Worm (Caenorhabditis elegans) whole organism, L4 larva: ENCODE measurements around the gene F13B6.3.

Experiments
- D1046.2 ChIP-seq: fragments of 200-800 bp; sonication (Bioruptor generic); IDR thresholded peaks from 2 replicates; pipeline ENCODE4 v1.3.6; 2022; ENCODE audit warnings: missing genetic modification characterization, missing compliant biosample characterization
- F10B5.3 ChIP-seq: sonication (generic microtip); optimal IDR thresholded peaks from 2 replicates; lab custom pipeline; 2016; ENCODE audit warnings: mild to moderate bottlenecking, missing genetic modification characterization, missing compliant biosample characterization
- F26F4.8 ChIP-seq: fragments of 200-800 bp; sonication (Bioruptor generic); conservative IDR thresholded peaks from 2 replicates; pipeline ENCODE4 v1.3.6; 2022; ENCODE audit warnings: missing genetic modification characterization, missing compliant biosample characterization
- F44E2.7 ChIP-seq: fragments of 200-800 bp; sonication (Bioruptor generic); IDR thresholded peaks from 2 replicates; pipeline ENCODE4 v2.1.2; 2022; ENCODE audit warnings: missing genetic modification characterization, missing compliant biosample characterization
- F49E8.2 ChIP-seq: sonication (generic microtip); optimal IDR thresholded peaks from 2 replicates; lab custom pipeline; 2016; ENCODE audit warnings: missing compliant biosample characterization, mild to moderate bottlenecking, missing genetic modification characterization, borderline replicate concordance
- arid-1 ChIP-seq: fragments of 200-800 bp; sonication (Bioruptor generic); conservative IDR thresholded peaks from 2 replicates; pipeline ENCODE4 v1.3.6; 2022; ENCODE audit warnings: missing genetic modification reagents, missing genetic modification characterization, missing compliant biosample characterization
- ctbp-1 ChIP-seq: fragments of 200-800 bp; sonication (Bioruptor generic); IDR thresholded peaks from 2 replicates; pipeline ENCODE4 v1.3.6; 2022; ENCODE audit warnings: missing genetic modification reagents, missing genetic modification characterization, missing compliant biosample characterization
- daf-16 ChIP-seq, 3 experiments: sonication (generic microtip); optimal IDR thresholded peaks; 2 replicates each; lab custom pipeline; 2016 to 2017; ENCODE audit warnings: missing genetic modification characterization in 3 of 3, missing genetic modification reagents in 3 of 3, mild to moderate bottlenecking in 2 of 3, missing compliant biosample characterization in 2 of 3, missing biosample characterization in 1 of 3, moderate library complexity in 1 of 3
- daf-19 ChIP-seq: fragments of 200-800 bp; sonication (Bioruptor generic); conservative IDR thresholded peaks from 2 replicates; pipeline ENCODE4 v1.3.6; 2022; ENCODE audit warnings: missing genetic modification characterization, missing compliant biosample characterization
- daf-8 ChIP-seq: fragments of 200-800 bp; sonication (Bioruptor generic); IDR thresholded peaks from 2 replicates; pipeline ENCODE4 v1.3.6; 2022; ENCODE audit warnings: missing genetic modification characterization, missing compliant biosample characterization
- dmd-6 ChIP-seq: fragments of 200-800 bp; sonication (Bioruptor generic); IDR thresholded peaks from 2 replicates; pipeline ENCODE4 v1.3.6; 2022; ENCODE audit warnings: missing genetic modification reagents, missing genetic modification characterization, missing compliant biosample characterization
- dmd-9 ChIP-seq: fragments of 200-800 bp; sonication (Bioruptor generic); IDR thresholded peaks from 2 replicates; pipeline ENCODE4 v1.3.6; 2022; ENCODE audit warnings: missing genetic modification reagents, missing genetic modification characterization, missing compliant biosample characterization
- dve-1 ChIP-seq: sonication (generic microtip); optimal IDR thresholded peaks from 2 replicates; lab custom pipeline; 2017; ENCODE audit warnings: antibody characterized with exemption, mild to moderate bottlenecking, missing genetic modification characterization, missing compliant biosample characterization; ENCODE audit not compliant: insufficient read depth
- fos-1 ChIP-seq: fragments of 150-350 bp; optimal IDR thresholded peaks from 2 replicates; lab custom pipeline; 2014; ENCODE audit warnings: missing biosample characterization, missing genetic modification characterization
- gei-8 ChIP-seq: fragments of 200-800 bp; sonication (Bioruptor generic); optimal IDR thresholded peaks from 2 replicates; lab custom pipeline; 2018; ENCODE audit warnings: mild to moderate bottlenecking, missing genetic modification characterization, missing compliant biosample characterization
- hlh-30 ChIP-seq: sonication (generic microtip); optimal IDR thresholded peaks from 2 replicates; lab custom pipeline; 2017; ENCODE audit warnings: antibody characterized with exemption, mild to moderate bottlenecking, missing genetic modification characterization, missing compliant biosample characterization; ENCODE audit not compliant: insufficient read depth
- hmg-1.1 ChIP-seq: fragments of 200-800 bp; sonication (Bioruptor generic); IDR thresholded peaks from 2 replicates; pipeline ENCODE4 v1.3.6; 2022; ENCODE audit warnings: missing genetic modification reagents, missing genetic modification characterization, missing compliant biosample characterization
- lim-7 ChIP-seq: fragments of 200-800 bp; sonication (Bioruptor generic); IDR thresholded peaks from 2 replicates; pipeline ENCODE4 v1.3.6; 2022; ENCODE audit warnings: missing genetic modification characterization, missing compliant biosample characterization
- lin-1 ChIP-seq: fragments of 200-800 bp; sonication (Bioruptor generic); IDR thresholded peaks from 2 replicates; pipeline ENCODE4 v1.3.6; 2022; ENCODE audit warnings: missing genetic modification reagents, missing genetic modification characterization, missing compliant biosample characterization
- lin-29 ChIP-seq: fragments of 200-800 bp; sonication (Bioruptor generic); IDR thresholded peaks from 2 replicates; pipeline ENCODE4 v1.3.6; 2022; ENCODE audit warnings: missing genetic modification reagents, missing genetic modification characterization, missing compliant biosample characterization
- mxl-3 ChIP-seq: fragments of 200-800 bp; sonication (Bioruptor generic); optimal IDR thresholded peaks from 2 replicates; lab custom pipeline; 2018; ENCODE audit warnings: mild to moderate bottlenecking, missing genetic modification characterization, missing compliant biosample characterization
- nhr-11 ChIP-seq: fragments of 150-350 bp; optimal IDR thresholded peaks from 2 replicates; lab custom pipeline; 2014; ENCODE audit warnings: missing biosample characterization, missing genetic modification characterization
- nhr-25 ChIP-seq: sonication (generic microtip); optimal IDR thresholded peaks from 2 replicates; lab custom pipeline; 2017; ENCODE audit warnings: missing genetic modification characterization, mild to moderate bottlenecking, missing compliant biosample characterization, antibody characterized with exemption, moderate library complexity, borderline replicate concordance; ENCODE audit not compliant: insufficient read depth
- nhr-28 ChIP-seq: fragments of 150-350 bp; optimal IDR thresholded peaks from 2 replicates; lab custom pipeline; 2014; ENCODE audit warnings: missing biosample characterization, missing genetic modification characterization
- nhr-6 ChIP-seq: fragments of 150-350 bp; optimal IDR thresholded peaks from 2 replicates; lab custom pipeline; 2014; ENCODE audit warnings: missing biosample characterization, missing genetic modification characterization
- nhr-76 ChIP-seq: fragments of 150-350 bp; optimal IDR thresholded peaks from 2 replicates; lab custom pipeline; 2014; ENCODE audit warnings: missing biosample characterization, missing genetic modification characterization
- nhr-77 ChIP-seq: fragments of 150-350 bp; optimal IDR thresholded peaks from 2 replicates; lab custom pipeline; 2014; ENCODE audit warnings: missing biosample characterization, missing genetic modification characterization
- pha-4 ChIP-seq, 2 experiments: fragments of 150-350 bp in 1 of 2; fragments of 200-800 bp in 1 of 2; sonication (Bioruptor generic) in 1 of 2; IDR thresholded peaks in 1 of 2; optimal IDR thresholded peaks in 1 of 2; 2 replicates each; pipeline versions ENCODE4 v1.3.6 to Lab custom; 2014 to 2022; ENCODE audit warnings: missing genetic modification characterization in 2 of 2, missing genetic modification reagents in 2 of 2, missing biosample characterization in 1 of 2, missing compliant biosample characterization in 1 of 2
- php-3 ChIP-seq: fragments of 200-800 bp; sonication (Bioruptor generic); IDR thresholded peaks from 2 replicates; pipeline ENCODE4 v1.3.6; 2022; ENCODE audit warnings: missing genetic modification reagents, missing genetic modification characterization, missing compliant biosample characterization
- rbr-2 ChIP-seq: sonication (generic microtip); optimal IDR thresholded peaks from 2 replicates; lab custom pipeline; 2016; ENCODE audit warnings: missing genotype, missing genetic modification characterization, missing compliant biosample characterization
- set-16 ChIP-seq: fragments of 200-800 bp; sonication (Bioruptor generic); IDR thresholded peaks from 2 replicates; pipeline ENCODE4 v1.3.6; 2022; ENCODE audit warnings: missing genetic modification reagents, missing genetic modification characterization, missing compliant biosample characterization
- skn-1 ChIP-seq: fragments of 150-350 bp; optimal IDR thresholded peaks from 2 replicates; lab custom pipeline; 2014; ENCODE audit warnings: missing biosample characterization, missing genetic modification characterization
- snpc-1.2 ChIP-seq: fragments of 200-800 bp; sonication (Bioruptor generic); IDR thresholded peaks from 2 replicates; pipeline ENCODE4 v1.3.6; 2022; ENCODE audit warnings: missing genetic modification reagents, missing genetic modification characterization, missing compliant biosample characterization
- spr-3 ChIP-seq: fragments of 200-800 bp; sonication (Bioruptor generic); optimal IDR thresholded peaks from 2 replicates; lab custom pipeline; 2018; ENCODE audit warnings: mild to moderate bottlenecking, missing genetic modification characterization, missing compliant biosample characterization
- tag-97 ChIP-seq: fragments of 200-800 bp; sonication (Bioruptor generic); IDR thresholded peaks from 2 replicates; pipeline ENCODE4 v1.3.6; 2022; ENCODE audit warnings: missing genetic modification characterization, missing compliant biosample characterization
- tra-1 ChIP-seq: fragments of 200-800 bp; sonication (Bioruptor generic); IDR thresholded peaks from 2 replicates; pipeline ENCODE4 v1.3.6; 2022; ENCODE audit warnings: missing genetic modification reagents, missing genetic modification characterization, missing compliant biosample characterization
- unc-62 ChIP-seq, 3 experiments: fragments of 150-350 bp in 1 of 3; sonication (generic microtip); optimal IDR thresholded peaks in 2 of 3; peaks in 1 of 3; 1 replicate in 1 of 3; 2 replicates in 2 of 3; lab custom pipeline; 2014 to 2017; ENCODE audit warnings: missing biosample characterization in 3 of 3, missing genetic modification characterization in 3 of 3, missing genetic modification reagents in 3 of 3, missing genotype in 1 of 3
- zag-1 ChIP-seq: fragments of 150-350 bp; optimal IDR thresholded peaks from 2 replicates; lab custom pipeline; 2014; ENCODE audit warnings: missing biosample characterization, missing genetic modification characterization
- zip-11 ChIP-seq: fragments of 200-800 bp; sonication (Bioruptor generic); IDR thresholded peaks from 2 replicates; pipeline ENCODE4 v1.3.6; 2022; ENCODE audit warnings: missing genetic modification characterization, missing compliant biosample characterization
- ztf-7 ChIP-seq: fragments of 150-350 bp; optimal IDR thresholded peaks from 2 replicates; lab custom pipeline; 2014; ENCODE audit warnings: missing biosample characterization, missing genetic modification characterization

Gene F13B6.3

DNA sequence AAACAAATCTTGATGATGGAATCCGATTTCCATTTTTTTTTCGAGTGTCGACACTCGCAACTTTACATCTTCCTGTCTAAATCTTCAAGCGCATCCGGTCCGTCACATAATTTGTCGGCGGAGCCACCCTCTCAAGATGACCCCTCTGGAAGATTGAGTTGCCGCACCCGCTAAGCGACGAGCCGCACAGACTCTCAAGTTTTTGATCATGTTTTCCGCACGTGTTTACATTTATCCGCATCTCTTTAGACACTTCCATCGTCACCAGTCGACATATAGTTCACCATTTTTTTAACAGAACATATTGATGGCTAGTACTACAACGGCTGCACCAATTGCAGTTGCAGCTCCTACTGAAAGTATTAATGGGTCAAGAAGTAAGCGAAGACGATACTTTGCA is 25.7 kb upstream of the F13B6.3 start, which contains the start of gene F55G1.1:
Gene F55G1.1, plus strand, starts transcription at position 301 of the 400 bp plus-strand sequence.
- TF ChIP-seq daf-19 (GFP tag; lab: Robert Waterston, UW) (no peak), unc-62 (GFP tag; optimal IDR thresholded peaks at IDR 0.05 in 1 of 2; lab: Kevin White, UChicago) (peak in 1 of 2 experiments; percentile 79), unc-62 (tag; optimal IDR thresholded peaks at IDR 0.05; lab: Kevin White, UChicago) (no peak), hmg-1.1 (GFP tag; lab: Robert Waterston, UW) (no peak), dmd-6 (GFP tag; lab: Robert Waterston, UW) (no peak)

DNA sequence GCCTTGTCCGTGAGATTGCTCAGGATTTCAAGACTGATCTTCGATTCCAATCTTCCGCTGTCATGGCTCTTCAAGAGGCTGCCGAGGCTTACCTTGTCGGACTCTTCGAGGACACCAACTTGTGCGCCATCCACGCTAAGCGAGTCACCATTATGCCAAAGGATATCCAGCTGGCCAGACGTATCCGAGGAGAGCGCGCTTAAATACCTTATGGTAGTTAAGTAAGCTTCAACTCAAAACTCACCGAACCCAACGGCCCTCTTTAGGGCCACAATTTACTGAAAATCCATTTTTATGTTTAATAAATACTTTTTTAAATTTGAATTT is 22.7 kb upstream of the F13B6.3 start:
- TF ChIP-seq nhr-76 (tag; lab: Kevin White, UChicago), result no peak
- 0 out of 2 replicates have a peak, but pooled peaks have one; percentile 27 for TF ChIP-seq F26F4.8 (GFP tag; lab: Robert Waterston, UW)
- peak; percentile 40 for TF ChIP-seq gei-8
- TF ChIP-seq F44E2.7 (GFP tag; lab: Robert Waterston, UW), result no peak
- TF ChIP-seq D1046.2 (GFP tag; lab: Robert Waterston, UW), result peak; percentile 70; the same call in 1 of the 2 replicates
- TF ChIP-seq pha-4 (GFP tag; IDR thresholded peaks at IDR 0.05; lab: Robert Waterston, UW), result no peak
- no peak for TF ChIP-seq pha-4 (tag; optimal IDR thresholded peaks at IDR 0.05; lab: Kevin White, UChicago)
- 0 out of 2 replicates have a peak, but pooled peaks have one; percentile 57 for TF ChIP-seq lim-7 (GFP tag; lab: Robert Waterston, UW)
- no peak for TF ChIP-seq unc-62 (GFP tag; optimal IDR thresholded peaks at IDR 0.05 in 1 of 2; lab: Kevin White, UChicago)
- TF ChIP-seq unc-62 (tag; optimal IDR thresholded peaks at IDR 0.05; lab: Kevin White, UChicago), result no peak
- TF ChIP-seq arid-1 (GFP tag; lab: Robert Waterston, UW), result peak; percentile 56; the same call in 1 of the 2 replicates
- TF ChIP-seq F49E8.2 (tag; lab: Kevin White, UChicago), result peak; percentile 58
- TF ChIP-seq daf-16 (GFP tag; optimal IDR thresholded peaks at IDR 0.05; lab: Kevin White, UChicago), result no peak
- TF ChIP-seq daf-16 (tag; optimal IDR thresholded peaks at IDR 0.05; lab: Kevin White, UChicago), result no peak
- TF ChIP-seq snpc-1.2 (GFP tag; lab: Robert Waterston, UW), result 0 out of 2 replicates have a peak, but pooled peaks have one; percentile 77
- no peak for TF ChIP-seq tag-97 (GFP tag; lab: Robert Waterston, UW)
- no peak for TF ChIP-seq dmd-9 (GFP tag; lab: Robert Waterston, UW)
- TF ChIP-seq, all 104 proteins: peak for 7

DNA sequence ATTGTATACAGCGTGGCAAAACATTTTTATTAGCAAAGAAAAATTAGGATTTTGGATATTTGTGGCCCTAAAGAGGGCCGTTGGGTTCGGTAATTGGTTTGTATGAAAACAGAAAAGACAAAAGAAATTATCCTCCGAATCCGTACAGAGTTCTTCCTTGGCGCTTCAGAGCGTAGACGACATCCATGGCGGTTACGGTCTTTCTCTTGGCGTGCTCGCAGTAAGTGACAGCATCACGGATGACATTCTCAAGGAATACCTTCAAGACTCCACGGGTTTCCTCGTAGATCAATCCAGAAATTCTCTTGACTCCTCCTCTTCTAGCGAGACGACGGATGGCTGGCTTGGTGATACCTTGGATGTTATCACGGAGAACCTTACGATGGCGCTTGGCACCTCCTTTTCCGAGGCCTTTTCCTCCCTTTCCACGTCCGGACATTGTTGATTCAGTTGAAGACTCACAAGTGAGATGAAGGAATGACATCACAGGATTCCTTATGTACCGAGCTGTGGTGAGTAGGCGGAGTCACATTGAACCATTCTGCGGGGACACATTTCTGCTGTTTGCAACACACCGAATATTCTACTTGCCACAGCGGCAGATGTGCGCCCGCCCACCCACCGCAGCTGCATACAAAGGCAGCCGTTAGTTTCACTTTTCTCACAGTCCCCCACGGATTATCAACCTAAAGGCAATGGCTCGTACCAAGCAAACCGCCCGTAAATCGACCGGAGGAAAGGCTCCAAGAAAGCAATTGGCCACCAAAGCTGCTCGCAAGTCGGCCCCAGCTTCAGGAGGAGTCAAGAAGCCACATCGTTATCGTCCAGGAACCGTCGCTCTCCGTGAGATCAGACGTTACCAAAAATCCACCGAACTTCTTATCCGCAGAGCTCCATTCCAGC is 22.0 kb upstream of the F13B6.3 start, which contains the start of the genes his-60 and his-59:
Gene his-60, minus strand, starts transcription at position 439 of the 903 bp plus-strand sequence.
Gene his-59, plus strand, starts transcription at position 696 of the 903 bp plus-strand sequence.
- TF ChIP-seq gei-8 (no peak), hlh-30 (tag; lab: Kevin White, UChicago) (no peak), fos-1 (no peak), daf-8 (no peak), D1046.2 (GFP tag; lab: Robert Waterston, UW) (0 out of 2 replicates have a peak, but pooled peaks have one; percentile 31), nhr-11 (tag; lab: Kevin White, UChicago) (no peak), lin-1 (GFP tag; lab: Robert Waterston, UW) (peak; percentile 37; the same call in 1 of the 2 replicates), nhr-76 (tag; lab: Kevin White, UChicago) (no peak), lin-29 (GFP tag; lab: Robert Waterston, UW) (no peak), nhr-6 (tag; lab: Kevin White, UChicago) (peak; percentile 82), nhr-25 (tag; lab: Kevin White, UChicago) (peak; percentile 27), ctbp-1 (GFP tag; lab: Robert Waterston, UW) (no peak), zip-11 (GFP tag; lab: Robert Waterston, UW) (no peak), nhr-28 (tag; lab: Kevin White, UChicago) (no peak), rbr-2 (tag; lab: Kevin White, UChicago) (peak; percentile 55), mxl-3 (GFP tag; lab: Kevin White, UChicago) (no peak), set-16 (GFP tag; lab: Robert Waterston, UW) (peak; percentile 71), lim-7 (GFP tag; lab: Robert Waterston, UW) (peak; percentile 85), F10B5.3 (tag; lab: Kevin White, UChicago) (no peak), unc-62 (GFP tag; optimal IDR thresholded peaks at IDR 0.05 in 1 of 2; lab: Kevin White, UChicago) (no peak), unc-62 (tag; optimal IDR thresholded peaks at IDR 0.05; lab: Kevin White, UChicago) (no peak), spr-3 (GFP tag; lab: Kevin White, UChicago) (no peak), arid-1 (GFP tag; lab: Robert Waterston, UW) (peak; percentile 71), ztf-7 (tag; lab: Kevin White, UChicago) (no peak), pha-4 (GFP tag; IDR thresholded peaks at IDR 0.05; lab: Robert Waterston, UW) (peak; percentile 21), pha-4 (tag; optimal IDR thresholded peaks at IDR 0.05; lab: Kevin White, UChicago) (no peak), nhr-77 (tag; lab: Kevin White, UChicago) (no peak), php-3 (GFP tag; lab: Robert Waterston, UW) (peak; percentile 59; the same call in 1 of the 2 replicates), skn-1 (tag; lab: Kevin White, UChicago) (no peak), zag-1 (no peak), dve-1 (peak; percentile 98), tra-1 (GFP tag; lab: Robert Waterston, UW) (peak; percentile 42; the same call in 1 of the 2 replicates)
